Worm (Caenorhabditis elegans): ENCODE results near the gene F21F8.5.

F21F8.5 gene

ce11 chrV:8224634-8225033 lies 41.5 kb downstream of the F21F8.5 start, which contains the start of gene pax-1:
Gene pax-1, plus strand, starts transcription at chrV:8224934.
- TF ChIP-seq ceh-82 (tag; optimal IDR thresholded peaks at IDR 0.05): no peak
- no peak for TF ChIP-seq lsy-2 (tag; optimal IDR thresholded peaks at IDR 0.05)
- no peak for TF ChIP-seq zip-11 (GFP tag; IDR thresholded peaks at IDR 0.05)
- TF ChIP-seq fkh-10 (GFP tag; optimal IDR thresholded peaks at IDR 0.05): no peak
- no peak for TF ChIP-seq hif-1 (tag; optimal IDR thresholded peaks at IDR 0.05)
- TF ChIP-seq egl-43 (GFP tag; IDR thresholded peaks at IDR 0.05): no peak
- no peak for TF ChIP-seq ceh-28 (tag; optimal IDR thresholded peaks at IDR 0.05)
- no peak for TF ChIP-seq ceh-32 (tag; optimal IDR thresholded peaks at IDR 0.05; ENCODE audit: poor library complexity)
- no peak for TF ChIP-seq spr-3 (GFP tag; optimal IDR thresholded peaks at IDR 0.05)

DNA sequence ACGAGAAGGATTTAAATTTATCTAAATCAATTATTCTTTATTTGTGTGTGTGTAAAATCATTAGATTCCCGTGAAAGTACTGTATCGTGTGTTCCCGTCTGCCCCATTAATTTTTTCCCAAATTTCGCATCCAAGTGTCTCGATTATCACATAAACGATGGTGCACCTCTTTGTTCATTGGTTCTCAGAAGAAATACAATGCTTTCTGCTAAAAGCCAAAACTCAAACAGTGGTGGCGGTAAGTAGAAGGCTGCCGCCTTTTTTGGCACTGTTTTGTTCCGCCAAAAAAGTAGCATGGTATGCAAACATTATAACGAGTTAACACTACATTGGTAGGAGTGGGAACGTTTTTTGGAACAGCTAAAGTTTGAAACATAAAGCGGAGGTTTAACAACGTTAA lies 42.7 kb downstream of the F21F8.5 start:
- TF ChIP-seq lin-38 (GFP tag; IDR thresholded peaks at IDR 0.05): peak; percentile 38
- no peak for TF ChIP-seq lir-3 (tag; optimal IDR thresholded peaks at IDR 0.05)
- TF ChIP-seq F49E8.2 (tag; optimal IDR thresholded peaks at IDR 0.05; ENCODE audit: borderline replicate concordance): peak; percentile 9
- TF ChIP-seq zfp-3 (GFP tag; conservative IDR thresholded peaks at IDR 0.05): no peak

- TF ChIP-seq mes-2 (tag; optimal IDR thresholded peaks at IDR 0.05; ENCODE audit: poor library complexity, severe bottlenecking): peak; percentile 47
- no peak for TF ChIP-seq pqm-1 (tag; optimal IDR thresholded peaks at IDR 0.05)
- peak; percentile 57 for TF ChIP-seq dpl-1 (GFP tag; optimal IDR thresholded peaks at IDR 0.05)
- no peak for TF ChIP-seq php-3 (GFP tag; IDR thresholded peaks at IDR 0.05)
- TF ChIP-seq vab-7 (GFP tag; IDR thresholded peaks at IDR 0.05): no peak
- TF ChIP-seq T20F7.1 (GFP tag; optimal IDR thresholded peaks at IDR 0.05): peak; percentile 94
- TF ChIP-seq daf-16 (GFP tag; optimal IDR thresholded peaks at IDR 0.05): no peak
- TF ChIP-seq daf-16 (tag; optimal IDR thresholded peaks at IDR 0.05): peak; percentile 3
- TF ChIP-seq Y48G9A.11 (GFP tag; IDR thresholded peaks at IDR 0.05): peak; percentile 86
- peak in 1 of 2 experiments; percentile 29 for TF ChIP-seq lsy-2 (tag; optimal IDR thresholded peaks at IDR 0.05)
- no peak for TF ChIP-seq nhr-42 (GFP tag; IDR thresholded peaks at IDR 0.05)
- no peak for TF ChIP-seq tag-97 (GFP tag; IDR thresholded peaks at IDR 0.05)
These were observed 45.0 kb downstream of the F21F8.5 start, which contains the start of the genes cogc-6 and air-1 for ce11 chrV:8221083-8221538. Gene cogc-6, minus strand, starts transcription at chrV:8221316. Gene air-1, plus strand, starts transcription at chrV:8221488.

DNA sequence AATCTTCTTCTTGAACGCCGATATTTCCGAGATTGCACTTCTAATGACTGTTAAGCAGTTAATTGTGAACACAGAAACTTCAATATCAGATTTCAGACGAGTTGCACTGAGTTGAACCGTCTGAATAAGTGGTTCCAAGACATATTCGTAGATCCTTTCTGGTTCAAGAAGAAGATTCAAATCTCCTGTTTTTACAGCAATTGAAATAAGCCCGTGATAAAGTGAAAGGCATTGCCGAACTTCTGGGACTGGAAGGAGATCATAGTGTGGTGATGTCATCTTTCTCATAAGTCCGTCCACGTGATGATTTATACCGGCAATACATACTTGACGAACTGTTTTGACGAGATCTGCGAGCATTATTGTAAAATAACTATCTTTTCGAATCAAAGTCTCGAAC lies 46.6 kb downstream of the F21F8.5 start:
- no peak for TF ChIP-seq hlh-30 (tag; optimal IDR thresholded peaks at IDR 0.05; ENCODE audit: insufficient read depth)
- TF ChIP-seq unc-62 (GFP tag; optimal IDR thresholded peaks at IDR 0.05 in 1 of 2): peak in 1 of 2 experiments; percentile 96
- no peak for TF ChIP-seq unc-62 (tag; optimal IDR thresholded peaks at IDR 0.05)

DNA sequence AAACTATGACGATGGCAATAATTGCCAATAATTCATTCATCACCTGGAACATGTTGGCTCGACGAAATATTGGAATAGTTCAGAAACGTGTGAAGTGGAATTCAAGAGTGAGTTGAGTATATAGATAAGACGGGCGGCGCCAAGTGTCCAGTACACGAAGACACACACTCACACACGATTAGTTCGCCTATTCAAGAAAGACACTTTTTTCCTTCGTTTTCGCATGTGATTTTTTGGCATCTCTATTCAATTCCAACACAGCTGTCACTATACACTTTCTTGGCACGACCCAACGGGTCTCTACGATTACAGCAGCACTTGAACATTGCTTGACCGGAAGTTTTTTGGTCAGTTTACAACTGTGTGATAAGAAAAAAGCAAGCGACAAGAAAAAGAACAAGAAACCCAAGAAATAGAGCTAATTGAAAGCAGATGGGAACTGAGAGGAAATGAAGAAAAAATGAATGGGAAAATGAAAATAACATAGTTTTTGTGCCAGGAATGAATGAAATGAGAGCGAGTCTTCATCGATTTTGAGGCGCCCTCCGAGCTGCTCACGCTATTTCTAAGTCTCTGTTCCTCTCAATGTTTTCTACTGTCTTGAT lies 48.4 kb downstream of the F21F8.5 start, which contains the start of gene K07C11.8:
Gene K07C11.8, minus strand, starts transcription at position 224 of the 605 bp plus-strand sequence.
- TF ChIP-seq daf-16 (GFP tag; optimal IDR thresholded peaks at IDR 0.05): no peak
- TF ChIP-seq daf-16 (tag; optimal IDR thresholded peaks at IDR 0.05): peak; percentile 10
- TF ChIP-seq aha-1 (tag): peak; percentile 44
- no peak for TF ChIP-seq ztf-11 (tag; optimal IDR thresholded peaks at IDR 0.05)
- peak; percentile 50 for TF ChIP-seq nhr-28 (tag; optimal IDR thresholded peaks at IDR 0.05)
- TF ChIP-seq tag-97 (GFP tag; IDR thresholded peaks at IDR 0.05): no peak
- peak; percentile 32; the same call in 1 of the 2 replicates for TF ChIP-seq tra-1 (GFP tag; IDR thresholded peaks at IDR 0.05)
- TF ChIP-seq dmd-6 (GFP tag; IDR thresholded peaks at IDR 0.05): peak; percentile 78
- TF ChIP-seq lin-1 (GFP tag; IDR thresholded peaks at IDR 0.05): peak; percentile 14; the same call in 1 of the 2 replicates
- TF ChIP-seq mxl-3 (GFP tag; optimal IDR thresholded peaks at IDR 0.05): peak; percentile 34
- peak; percentile 25 for TF ChIP-seq dve-1 (tag; optimal IDR thresholded peaks at IDR 0.05; ENCODE audit: insufficient read depth)
- TF ChIP-seq mdt-29 (GFP tag; IDR thresholded peaks at IDR 0.05): peak; percentile 23; the same call in 1 of the 2 replicates
- peak; percentile 7 for TF ChIP-seq hlh-30 (tag; optimal IDR thresholded peaks at IDR 0.05; ENCODE audit: insufficient read depth)
- no peak for TF ChIP-seq egl-43 (GFP tag; IDR thresholded peaks at IDR 0.05)
- TF ChIP-seq unc-62 (GFP tag; optimal IDR thresholded peaks at IDR 0.05 in 1 of 2): peak in 1 of 2 experiments; percentile 69
- no peak for TF ChIP-seq unc-62 (tag; optimal IDR thresholded peaks at IDR 0.05)
- no peak for TF ChIP-seq gei-8 (GFP tag; optimal IDR thresholded peaks at IDR 0.05)
- no peak for TF ChIP-seq D1046.2 (GFP tag; IDR thresholded peaks at IDR 0.05)
- no peak for TF ChIP-seq egl-27 (tag; optimal IDR thresholded peaks at IDR 0.05)
- TF ChIP-seq hlh-11 (tag; optimal IDR thresholded peaks at IDR 0.05): peak; percentile 71
- TF ChIP-seq set-16 (GFP tag; IDR thresholded peaks at IDR 0.05): no peak
- no peak for TF ChIP-seq ceh-44 (GFP tag; IDR thresholded peaks at IDR 0.05)
- peak; percentile 23 for TF ChIP-seq fkh-10 (GFP tag; optimal IDR thresholded peaks at IDR 0.05)

All from whole organism, L4 larva.